Worm (Caenorhabditis elegans) whole organism, L2 larva: ENCODE measurements around the gene F08G12.11.

Experiments
- alr-1 ChIP-seq: fragments of 150-350 bp; optimal IDR thresholded peaks from 2 replicates; lab custom pipeline; 2014; ENCODE audit warnings: missing biosample characterization, missing genetic modification characterization
- ama-1 ChIP-seq: fragments of 150-350 bp; optimal IDR thresholded peaks from 2 replicates; lab custom pipeline; 2018; ENCODE audit warnings: inconsistent platforms
- lin-39 ChIP-seq: fragments of 150-350 bp; optimal IDR thresholded peaks from 2 replicates; lab custom pipeline; 2014; ENCODE audit warnings: missing biosample characterization, missing genetic modification reagents, missing genetic modification characterization
- snpc-4 ChIP-seq: fragments of 150-350 bp; optimal IDR thresholded peaks from 2 replicates; lab custom pipeline; 2014; ENCODE audit warnings: missing biosample characterization, missing genetic modification characterization
- zag-1 ChIP-seq: fragments of 150-350 bp; optimal IDR thresholded peaks from 2 replicates; lab custom pipeline; 2014; ENCODE audit warnings: missing biosample characterization, missing genetic modification characterization
- ztf-11 ChIP-seq: sonication (generic microtip); optimal IDR thresholded peaks from 2 replicates; lab custom pipeline; 2017; ENCODE audit warnings: missing biosample characterization, missing genetic modification characterization

DNA sequence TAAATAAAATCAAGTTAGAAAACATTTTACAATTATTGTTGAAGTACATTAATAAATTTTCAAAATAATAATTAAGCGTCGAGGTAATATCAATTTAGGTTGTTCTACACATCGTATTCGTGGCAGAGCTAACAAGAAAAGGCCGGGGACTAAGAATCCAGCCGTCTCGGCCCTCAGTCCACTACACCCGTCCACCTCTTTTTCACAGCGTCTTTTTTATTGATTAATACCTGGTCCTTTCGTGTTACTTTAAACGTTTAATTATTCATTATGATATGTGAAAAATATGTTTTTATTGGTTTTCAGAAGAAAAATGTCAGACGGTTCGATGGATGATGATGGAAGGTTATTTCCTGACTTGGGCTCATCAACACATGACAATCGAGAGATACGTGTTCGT lies 8.3 kb downstream of the F08G12.11 start, which contains the start of gene vhl-1:
- TF ChIP-seq ama-1 (lab: Kevin White, UChicago), result no peak
- TF ChIP-seq zag-1 (tag; lab: Kevin White, UChicago), result no peak
- no peak for TF ChIP-seq snpc-4
- no peak for TF ChIP-seq lin-39
- no peak for TF ChIP-seq alr-1 (tag; lab: Kevin White, UChicago)
- no peak for TF ChIP-seq ztf-11 (tag; lab: Kevin White, UChicago)
